Fruit fly (Drosophila melanogaster) whole organism, wandering third instar larva: ENCODE results near the gene CG5567.

Experiments
- CG9705 ChIP-seq: fragments of 200-800 bp; sonication (Bioruptor generic); optimal IDR thresholded peaks from 2 replicates; lab custom pipeline; 2018; ENCODE audit warnings: missing biosample characterization, mild to moderate bottlenecking, missing genetic modification characterization
- CrebA ChIP-seq: fragments of 200-800 bp; sonication (Bioruptor generic); optimal IDR thresholded peaks from 2 replicates; lab custom pipeline; 2016; ENCODE audit warnings: missing biosample characterization, mild to moderate bottlenecking, missing genetic modification characterization, borderline replicate concordance
- Hr78 ChIP-seq: fragments of >200 bp; optimal IDR thresholded peaks from 2 replicates; lab custom pipeline; 2017; ENCODE audit warnings: missing biosample characterization, missing genetic modification characterization
- Mio ChIP-seq: sonication (Bioruptor generic); optimal IDR thresholded peaks from 2 replicates; lab custom pipeline; 2016; ENCODE audit warnings: missing biosample characterization, missing genetic modification characterization
- br ChIP-seq: fragments of 200-800 bp; sonication (Bioruptor generic); optimal IDR thresholded peaks from 2 replicates; lab custom pipeline; 2016; ENCODE audit warnings: missing biosample characterization, missing genetic modification characterization
- h ChIP-seq: fragments of 200-800 bp; sonication (Bioruptor generic); optimal IDR thresholded peaks from 3 replicates; lab custom pipeline; 2016; ENCODE audit warnings: missing biosample characterization, mild to moderate bottlenecking, missing genetic modification characterization
- lola ChIP-seq: fragments of >200 bp; optimal IDR thresholded peaks from 2 replicates; lab custom pipeline; 2017; ENCODE audit warnings: missing biosample characterization, missing genetic modification characterization
- pan ChIP-seq: fragments of >200 bp; optimal IDR thresholded peaks from 2 replicates; lab custom pipeline; 2017
- psq ChIP-seq: fragments of 200-800 bp; sonication (Bioruptor generic); optimal IDR thresholded peaks from 3 replicates; lab custom pipeline; 2017; ENCODE audit warnings: missing biosample characterization, mild to moderate bottlenecking, missing genetic modification characterization, moderate library complexity
- tai ChIP-seq: sonication (Bioruptor generic); optimal IDR thresholded peaks from 2 replicates; lab custom pipeline; 2016; ENCODE audit warnings: missing biosample characterization, missing genetic modification characterization
- usp ChIP-seq: fragments of >200 bp; optimal IDR thresholded peaks from 2 replicates; lab custom pipeline; 2017; ENCODE audit warnings: missing biosample characterization, missing genetic modification characterization

DNA sequence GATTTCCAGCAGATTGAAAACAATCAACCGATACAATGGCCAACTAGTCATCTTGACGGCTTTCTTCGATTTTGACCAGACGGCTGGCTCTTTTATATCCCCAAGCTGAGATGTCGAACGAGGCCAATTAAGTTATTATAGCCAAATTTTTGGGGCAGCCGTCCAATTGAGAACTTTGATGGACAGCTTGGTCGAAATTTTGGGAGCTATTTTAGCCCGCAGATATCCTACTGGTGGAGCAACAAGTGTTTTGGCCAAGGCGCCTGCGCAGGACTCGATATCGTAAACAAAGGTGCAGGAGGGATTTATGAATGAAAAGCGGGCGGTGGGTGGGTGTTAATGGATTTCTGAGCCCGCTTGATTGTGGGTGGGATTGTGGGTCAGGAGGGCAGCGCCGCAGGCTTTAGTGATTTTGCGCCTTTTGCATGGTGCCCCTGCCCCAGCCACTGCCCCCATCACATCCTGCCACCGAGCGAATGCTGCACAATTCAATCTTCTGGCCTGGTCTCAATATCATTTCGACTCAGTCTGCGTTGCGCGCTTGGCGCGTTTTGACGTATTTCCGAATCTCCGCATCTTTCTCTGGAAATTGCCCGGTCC lies 20.5 kb downstream of the CG5567 start, which contains the start of the genes Ir75c and Grd:
- no peak for TF ChIP-seq psq (GFP tag; lab: Kevin White, UChicago)
- TF ChIP-seq tai (GFP tag; lab: Kevin White, UChicago), result no peak
- no peak for TF ChIP-seq CrebA (GFP tag; lab: Kevin White, UChicago)
- no peak for TF ChIP-seq br (GFP tag; lab: Kevin White, UChicago)
- no peak for TF ChIP-seq lola
- no peak for TF ChIP-seq pan (lab: Kevin White, UChicago)
- no peak for TF ChIP-seq usp (GFP tag; lab: Kevin White, UChicago)
- no peak for TF ChIP-seq Mio (GFP tag; lab: Kevin White, UChicago)
- TF ChIP-seq Hr78, result no peak
- TF ChIP-seq CG9705, result no peak
- no peak for TF ChIP-seq h (GFP tag; lab: Kevin White, UChicago)
